Worm (Caenorhabditis elegans) whole organism, L4/young adult: ENCODE measurements around the gene mrck-1.

Experiments
- W03F9.2 ChIP-seq: fragments of 150-350 bp; optimal IDR thresholded peaks from 2 replicates; lab custom pipeline; 2014; ENCODE audit warnings: missing biosample characterization, missing genetic modification characterization
- dao-5 ChIP-seq: sonication (generic microtip); optimal IDR thresholded peaks from 2 replicates; lab custom pipeline; 2016; ENCODE audit warnings: missing genotype, missing genetic modification characterization, moderate library complexity, missing compliant biosample characterization
- him-1 ChIP-seq: sonication (generic microtip); optimal IDR thresholded peaks from 2 replicates; lab custom pipeline; 2016; ENCODE audit warnings: missing genotype, missing genetic modification reagents, missing genetic modification characterization, missing compliant biosample characterization

ce11 chrV:6224984-6225617, 42.0 kb downstream of the mrck-1 start:
- TF ChIP-seq him-1 (tag; lab: Kevin White, UChicago) (no peak), dao-5 (tag; lab: Kevin White, UChicago) (no peak), W03F9.2 (tag; lab: Kevin White, UChicago) (no peak)
